Worm (Caenorhabditis elegans): Measurements from ENCODE around the gene C08F11.7.
"Not testable (repeated sequence)": the region's sequence is repeated elsewhere in the genome, so short reads cannot be mapped to it uniquely, and the experiment has no call there.

- TF ChIP-seq pes-1 (GFP tag; IDR thresholded peaks at IDR 0.05); sea-1 (GFP tag; conservative IDR thresholded peaks at IDR 0.05); ama-1 (optimal IDR thresholded peaks at IDR 0.05); hnd-1 (tag; optimal IDR thresholded peaks at IDR 0.05); flt-1 (GFP tag; IDR thresholded peaks at IDR 0.05); ets-7 (tag; optimal IDR thresholded peaks at IDR 0.05); tra-4 (tag; optimal IDR thresholded peaks at IDR 0.05); aly-1 (tag; optimal IDR thresholded peaks at IDR 0.05); F13C5.2 (tag; optimal IDR thresholded peaks at IDR 0.05); scrt-1 (GFP tag; IDR thresholded peaks at IDR 0.05); hmbx-1 (tag; optimal IDR thresholded peaks at IDR 0.05); tbx-11 (GFP tag; IDR thresholded peaks at IDR 0.05): not testable (repeated sequence)
Observed at ce11 chrIV:13651411-13651810, 14.3 kb downstream of the C08F11.7 start, which contains the start of gene C08F11.12.
